Fruit fly (Drosophila melanogaster) whole organism, wandering third instar larva: ENCODE results near the gene CG31792.
A peak's percentile ranks its signal among the peaks of the same experiment; 100 is the strongest.

Experiments
- Abd-B ChIP-seq: fragments of >200 bp; optimal IDR thresholded peaks from 2 replicates; lab custom pipeline; 2017; ENCODE audit warnings: missing biosample characterization, missing genetic modification characterization
- CG32264 ChIP-seq: fragments of 200-800 bp; sonication (Bioruptor generic); optimal IDR thresholded peaks from 2 replicates; lab custom pipeline; 2016; ENCODE audit warnings: missing biosample characterization, missing genetic modification characterization
- CG9705 ChIP-seq: fragments of 200-800 bp; sonication (Bioruptor generic); optimal IDR thresholded peaks from 2 replicates; lab custom pipeline; 2018; ENCODE audit warnings: missing biosample characterization, mild to moderate bottlenecking, missing genetic modification characterization
- CrebA ChIP-seq: fragments of 200-800 bp; sonication (Bioruptor generic); optimal IDR thresholded peaks from 2 replicates; lab custom pipeline; 2016; ENCODE audit warnings: missing biosample characterization, mild to moderate bottlenecking, missing genetic modification characterization, borderline replicate concordance
- Dfd ChIP-seq: fragments of >200 bp; optimal IDR thresholded peaks from 2 replicates; lab custom pipeline; 2017; ENCODE audit warnings: missing biosample characterization, missing genetic modification characterization
- Dif ChIP-seq: fragments of 200-275, 200-300 bp; sonication (Bioruptor generic); optimal IDR thresholded peaks from 2 replicates; lab custom pipeline; 2018; ENCODE audit warnings: missing biosample characterization, missing genetic modification characterization; ENCODE audit not compliant: partially characterized antibody
- GATAd ChIP-seq: sonication (Bioruptor generic); optimal IDR thresholded peaks from 2 replicates; lab custom pipeline; 2016; ENCODE audit warnings: missing biosample characterization, missing genetic modification characterization
- HLH106 ChIP-seq: fragments of 200-800 bp; optimal IDR thresholded peaks from 3 replicates; lab custom pipeline; 2019; ENCODE audit warnings: missing biosample characterization, mild to moderate bottlenecking, missing genetic modification characterization, moderate library complexity
- Hnf4 ChIP-seq: fragments of 200-800 bp; sonication (Bioruptor generic); optimal IDR thresholded peaks from 2 replicates; lab custom pipeline; 2016; ENCODE audit warnings: missing biosample characterization, mild to moderate bottlenecking, missing genetic modification characterization
- Hr83 ChIP-seq: fragments of 200-300 bp; sonication (Bioruptor generic); optimal IDR thresholded peaks from 2 replicates; lab custom pipeline; 2016; ENCODE audit warnings: missing biosample characterization, mild to moderate bottlenecking, missing genetic modification characterization, moderate library complexity; ENCODE audit not compliant: poor library complexity, severe bottlenecking
- Jra ChIP-seq: sonication (Bioruptor generic); optimal IDR thresholded peaks from 2 replicates; lab custom pipeline; 2016; ENCODE audit warnings: missing biosample characterization, missing genetic modification characterization
- Mio ChIP-seq: sonication (Bioruptor generic); optimal IDR thresholded peaks from 2 replicates; lab custom pipeline; 2016; ENCODE audit warnings: missing biosample characterization, missing genetic modification characterization
- Myc ChIP-seq: fragments of >200 bp; optimal IDR thresholded peaks from 2 replicates; lab custom pipeline; 2017
- N ChIP-seq: fragments of >200 bp; optimal IDR thresholded peaks from 2 replicates; lab custom pipeline; 2018; ENCODE audit warnings: missing biosample characterization, missing external identifiers, missing genetic modification characterization
- OdsH ChIP-seq: fragments of 200-800 bp; sonication (Bioruptor generic); optimal IDR thresholded peaks from 2 replicates; lab custom pipeline; 2016; ENCODE audit warnings: missing biosample characterization, mild to moderate bottlenecking, missing genetic modification characterization
- Sp1 ChIP-seq: fragments of 200-800 bp; sonication (Bioruptor generic); optimal IDR thresholded peaks from 3 replicates; lab custom pipeline; 2019; ENCODE audit warnings: missing biosample characterization, mild to moderate bottlenecking, missing genetic modification characterization, moderate library complexity
- Vsx2 ChIP-seq: fragments of 200-300, 225-300 bp; sonication (Bioruptor generic); optimal IDR thresholded peaks from 2 replicates; lab custom pipeline; 2018; ENCODE audit warnings: missing biosample characterization, missing genetic modification characterization; ENCODE audit not compliant: partially characterized antibody
- br ChIP-seq: fragments of 200-800 bp; sonication (Bioruptor generic); optimal IDR thresholded peaks from 2 replicates; lab custom pipeline; 2016; ENCODE audit warnings: missing biosample characterization, missing genetic modification characterization
- brk ChIP-seq: fragments of 200-800 bp; sonication (Bioruptor generic); optimal IDR thresholded peaks from 2 replicates; lab custom pipeline; 2016; ENCODE audit warnings: missing biosample characterization, mild to moderate bottlenecking, missing genetic modification characterization
- dl ChIP-seq, 2 experiments: fragments of 175-275, 200-275 bp in 1 of 2; fragments of 200-275 bp in 1 of 2; sonication (Bioruptor generic); optimal IDR thresholded peaks; lab custom pipeline; 2018; ENCODE audit warnings: mild to moderate bottlenecking in 2 of 2, missing biosample characterization in 2 of 2, missing genetic modification characterization in 2 of 2, moderate library complexity in 2 of 2; ENCODE audit not compliant: partially characterized antibody in 2 of 2, insufficient read depth in 1 of 2
- dmrt93B ChIP-seq: fragments of 200-800 bp; sonication (Bioruptor generic); optimal IDR thresholded peaks from 2 replicates; lab custom pipeline; 2018; ENCODE audit warnings: missing biosample characterization, mild to moderate bottlenecking, missing genetic modification characterization
- dsf ChIP-seq: sonication (Bioruptor generic); optimal IDR thresholded peaks from 2 replicates; lab custom pipeline; 2016; ENCODE audit warnings: missing biosample characterization, missing genetic modification characterization, borderline replicate concordance
- ey ChIP-seq: fragments of 200-800 bp; sonication (Bioruptor generic); optimal IDR thresholded peaks from 2 replicates; lab custom pipeline; 2016; ENCODE audit warnings: missing biosample characterization, missing genetic modification characterization
- foxo ChIP-seq, 2 experiments: fragments of 200-800 bp; sonication (Bioruptor generic); optimal IDR thresholded peaks; 2 replicates in 1 of 2; 3 replicates in 1 of 2; lab custom pipeline; 2016 to 2017; ENCODE audit warnings: missing biosample characterization in 2 of 2, missing genetic modification characterization in 2 of 2
- fru ChIP-seq: fragments of 200-800 bp; sonication (Bioruptor generic); optimal IDR thresholded peaks from 3 replicates; lab custom pipeline; 2016; ENCODE audit warnings: missing biosample characterization, mild to moderate bottlenecking, missing genetic modification characterization
- h ChIP-seq: fragments of 200-800 bp; sonication (Bioruptor generic); optimal IDR thresholded peaks from 3 replicates; lab custom pipeline; 2016; ENCODE audit warnings: missing biosample characterization, mild to moderate bottlenecking, missing genetic modification characterization
- jim ChIP-seq: fragments of 175-275, 200-325 bp; sonication (Bioruptor generic); optimal IDR thresholded peaks from 2 replicates; lab custom pipeline; 2016; ENCODE audit warnings: missing biosample characterization, mild to moderate bottlenecking, missing genetic modification characterization
- lola ChIP-seq: fragments of >200 bp; optimal IDR thresholded peaks from 2 replicates; lab custom pipeline; 2017; ENCODE audit warnings: missing biosample characterization, missing genetic modification characterization
- pan ChIP-seq: fragments of >200 bp; optimal IDR thresholded peaks from 2 replicates; lab custom pipeline; 2017
- psq ChIP-seq: fragments of 200-800 bp; sonication (Bioruptor generic); optimal IDR thresholded peaks from 3 replicates; lab custom pipeline; 2017; ENCODE audit warnings: missing biosample characterization, mild to moderate bottlenecking, missing genetic modification characterization, moderate library complexity
- rgr ChIP-seq: fragments of 200-800 bp; sonication (Bioruptor generic); optimal IDR thresholded peaks from 3 replicates; lab custom pipeline; 2016; ENCODE audit warnings: missing biosample characterization, mild to moderate bottlenecking, missing genetic modification characterization
- sage ChIP-seq: fragments of 200-800 bp; sonication (Bioruptor generic); optimal IDR thresholded peaks from 2 replicates; lab custom pipeline; 2016; ENCODE audit warnings: missing biosample characterization, mild to moderate bottlenecking, missing genetic modification characterization
- sv ChIP-seq: fragments of 200-800 bp; sonication (Bioruptor generic); optimal IDR thresholded peaks from 3 replicates; lab custom pipeline; 2016; ENCODE audit warnings: missing biosample characterization, missing genetic modification characterization
- tai ChIP-seq: sonication (Bioruptor generic); optimal IDR thresholded peaks from 2 replicates; lab custom pipeline; 2016; ENCODE audit warnings: missing biosample characterization, missing genetic modification characterization
- usp ChIP-seq: fragments of >200 bp; optimal IDR thresholded peaks from 2 replicates; lab custom pipeline; 2017; ENCODE audit warnings: missing biosample characterization, missing genetic modification characterization
- woc ChIP-seq: sonication (Bioruptor generic); optimal IDR thresholded peaks from 2 replicates; lab custom pipeline; 2016; ENCODE audit warnings: missing biosample characterization, mild to moderate bottlenecking, missing genetic modification characterization

Gene CG31792

DNA sequence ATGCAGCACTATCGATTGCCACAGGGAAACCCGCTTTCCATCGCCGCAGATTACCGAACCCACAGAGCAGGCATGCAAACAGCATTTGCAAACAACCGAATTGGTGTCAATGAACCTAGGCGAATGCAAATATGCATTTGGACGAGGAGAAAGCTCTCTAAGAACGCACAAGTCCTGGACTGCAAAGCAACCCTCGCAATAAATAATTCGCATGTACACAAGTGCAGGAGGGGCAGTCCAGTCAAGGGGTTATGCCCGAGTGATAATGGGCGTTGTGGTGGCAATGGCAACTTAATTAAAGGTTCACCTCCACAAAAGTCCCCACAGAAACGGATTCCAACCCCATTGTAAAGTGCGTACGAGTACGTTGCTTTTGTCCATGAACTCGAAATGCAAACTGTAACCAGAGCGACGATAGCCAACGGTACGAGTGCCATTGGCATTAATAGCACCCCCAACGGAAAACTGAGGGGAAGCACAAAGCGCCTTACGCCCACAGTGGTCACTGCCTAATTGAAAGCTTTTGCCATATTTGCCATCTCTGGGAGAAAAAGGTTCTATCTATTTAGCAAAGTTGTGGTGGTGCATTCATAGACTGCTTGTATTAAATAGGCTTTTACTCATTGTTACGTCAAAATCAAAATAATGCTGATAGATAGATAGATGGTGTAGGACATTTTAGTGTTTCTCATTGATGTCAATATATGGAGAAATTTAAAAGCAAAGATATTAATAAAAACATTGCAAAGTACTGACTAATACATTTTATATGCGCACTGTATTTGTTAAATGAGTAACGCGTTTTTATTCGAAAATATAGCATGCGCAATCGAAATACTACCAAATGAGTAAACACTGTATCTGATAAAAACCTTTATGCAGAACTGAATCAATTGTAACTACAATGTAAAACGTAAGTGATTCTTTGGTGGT is 14.2 kb upstream of the CG31792 start:
- TF ChIP-seq tai (GFP tag; lab: Kevin White, UChicago): peak; percentile 23
- TF ChIP-seq foxo (GFP tag; optimal IDR thresholded peaks at IDR 0.05; lab: Kevin White, UChicago): peak in 1 of 2 experiments; percentile 19
- peak; percentile 14 for TF ChIP-seq woc (GFP tag; lab: Kevin White, UChicago)
- TF ChIP-seq fru (GFP tag; lab: Kevin White, UChicago): no peak
- TF ChIP-seq HLH106 (tag; lab: Kevin White, UChicago): peak; percentile 11
- no peak for TF ChIP-seq Hr83 (GFP tag; lab: Kevin White, UChicago)
- peak; percentile 28 for TF ChIP-seq br (GFP tag; lab: Kevin White, UChicago)
- TF ChIP-seq Sp1 (GFP tag; lab: Kevin White, UChicago): peak; percentile 4
- no peak for TF ChIP-seq Hnf4 (GFP tag; lab: Kevin White, UChicago)

DNA sequence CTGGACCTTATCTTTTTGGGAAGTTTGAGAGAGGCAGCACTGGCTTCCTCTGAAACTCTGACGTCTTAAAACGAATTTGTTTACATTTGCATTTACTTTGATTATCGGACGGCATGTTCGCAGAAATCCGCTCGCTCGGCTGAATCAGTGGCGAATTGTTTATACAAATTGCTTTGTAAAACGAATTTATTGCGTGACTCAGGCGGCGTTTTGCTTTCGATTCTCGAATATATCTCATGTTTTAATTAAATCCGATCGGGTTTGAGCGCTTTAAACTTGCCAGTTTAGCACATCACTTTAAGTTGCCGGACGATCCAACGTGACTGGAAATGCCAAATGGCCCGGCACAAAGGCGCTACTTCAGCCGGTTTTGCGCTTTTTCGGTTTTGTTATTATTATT is 13.1 kb upstream of the CG31792 start:
- TF ChIP-seq pan (lab: Kevin White, UChicago): no peak
- TF ChIP-seq fru (GFP tag; lab: Kevin White, UChicago): no peak
- TF ChIP-seq foxo (GFP tag; optimal IDR thresholded peaks at IDR 0.05; lab: Kevin White, UChicago): no peak
- TF ChIP-seq sage: no peak
- TF ChIP-seq dl (GFP tag; optimal IDR thresholded peaks at IDR 0.05; lab: Kevin White, UChicago; ENCODE audit: insufficient read depth in 1 of 2, partially characterized antibody in 2 of 2): no peak
- no peak for TF ChIP-seq woc (GFP tag; lab: Kevin White, UChicago)
- TF ChIP-seq CG32264 (GFP tag; lab: Kevin White, UChicago): no peak

DNA sequence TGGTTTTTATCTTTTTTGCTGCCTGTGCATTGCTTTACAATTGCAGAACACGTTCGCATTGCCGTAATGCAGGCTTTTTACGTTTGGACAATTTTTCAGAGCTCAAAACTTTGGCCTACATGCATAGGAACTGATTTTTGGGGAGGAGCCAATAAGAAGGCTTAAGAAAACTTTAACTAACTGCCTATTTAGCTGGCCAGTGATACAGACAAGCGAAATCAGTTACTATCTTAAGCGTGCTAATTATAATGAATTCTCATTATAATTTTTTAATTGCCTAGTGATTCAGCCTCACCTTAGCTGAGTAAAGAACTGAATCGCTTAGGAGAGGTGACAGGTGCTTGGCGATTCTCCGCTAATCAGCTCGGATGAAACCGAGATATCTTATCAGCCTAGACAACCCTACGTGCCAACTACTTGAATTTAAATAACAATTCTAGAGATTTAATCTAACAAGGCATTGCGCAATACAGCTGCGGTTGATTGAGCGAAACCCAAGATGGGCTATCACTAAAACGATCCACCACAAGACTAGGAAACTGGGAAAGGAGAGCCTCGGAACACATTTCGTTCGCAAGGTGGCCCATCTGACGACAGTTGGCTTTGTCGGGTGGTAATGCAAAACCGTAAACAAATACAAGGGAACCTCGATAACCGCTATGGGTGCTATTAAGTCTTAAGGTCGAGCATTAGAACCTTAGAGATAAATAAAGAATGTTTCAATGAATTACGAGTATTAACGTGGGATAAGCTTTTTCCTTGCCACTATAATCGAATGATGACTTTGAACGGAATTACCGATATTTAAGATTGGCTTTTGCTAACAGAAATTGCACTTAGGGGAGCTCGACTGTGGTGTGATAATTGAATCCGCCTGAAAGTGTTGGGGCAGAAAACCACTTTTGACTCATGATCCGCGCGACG is 11.8 kb upstream of the CG31792 start:
- TF ChIP-seq lola (no peak), GATAd (GFP tag; lab: Kevin White, UChicago) (no peak), brk (GFP tag; lab: Kevin White, UChicago) (no peak), fru (GFP tag; lab: Kevin White, UChicago) (peak; percentile 20), Jra (GFP tag; lab: Kevin White, UChicago) (no peak), N (GFP tag; lab: Kevin White, UChicago) (no peak), br (GFP tag; lab: Kevin White, UChicago) (peak; percentile 8), ey (GFP tag; lab: Kevin White, UChicago) (no peak), sv (no peak), CG9705 (no peak), Vsx2 (GFP tag; lab: Kevin White, UChicago) (no peak), dmrt93B (GFP tag; lab: Kevin White, UChicago) (no peak), CG32264 (GFP tag; lab: Kevin White, UChicago) (no peak), OdsH (GFP tag; lab: Kevin White, UChicago) (peak; percentile 22), Myc (lab: Kevin White, UChicago) (no peak), h (GFP tag; lab: Kevin White, UChicago) (peak; percentile 32), tai (GFP tag; lab: Kevin White, UChicago) (no peak), HLH106 (tag; lab: Kevin White, UChicago) (peak; percentile 42), rgr (GFP tag; lab: Kevin White, UChicago) (no peak), foxo (GFP tag; optimal IDR thresholded peaks at IDR 0.05; lab: Kevin White, UChicago) (peak in 1 of 2 experiments; percentile 30), Hnf4 (GFP tag; lab: Kevin White, UChicago) (no peak), Abd-B (no peak), psq (GFP tag; lab: Kevin White, UChicago) (no peak), Dif (GFP tag; lab: Kevin White, UChicago) (no peak), Hr83 (GFP tag; lab: Kevin White, UChicago) (no peak), dsf (no peak), sage (no peak), Dfd (GFP tag; lab: Kevin White, UChicago) (no peak), Mio (GFP tag; lab: Kevin White, UChicago) (no peak), CrebA (GFP tag; lab: Kevin White, UChicago) (no peak), usp (no peak), pan (lab: Kevin White, UChicago) (no peak), dl (GFP tag; optimal IDR thresholded peaks at IDR 0.05; lab: Kevin White, UChicago; ENCODE audit: insufficient read depth in 1 of 2, partially characterized antibody in 2 of 2) (no peak), jim (GFP tag; lab: Kevin White, UChicago) (no peak)
